Worm (Caenorhabditis elegans): ENCODE results near the gene T28A11.17.

DNA sequence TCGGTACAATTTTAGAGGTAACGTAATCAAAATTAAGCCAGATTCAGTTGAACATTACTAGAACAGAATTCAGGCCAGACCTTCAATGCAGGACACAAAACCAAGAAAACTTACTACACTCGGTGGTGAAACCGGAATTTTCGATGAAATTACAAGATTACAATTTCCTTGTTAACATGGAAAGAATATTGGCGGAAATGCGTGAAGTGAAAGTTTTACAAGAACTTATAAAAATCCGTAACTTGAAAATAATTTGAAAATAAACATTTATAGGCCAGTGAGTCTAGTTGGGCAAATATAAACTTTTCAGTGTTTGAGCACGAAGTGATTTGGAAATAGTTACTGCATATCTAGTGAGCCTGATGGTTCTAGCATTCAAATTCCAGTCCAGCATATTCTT lies 31.2 kb downstream of the T28A11.17 start, which contains the start of gene K08D9.6:
- TF ChIP-seq Y53G8AR.9 (GFP tag; conservative IDR thresholded peaks at IDR 0.05) (no peak), madf-8 (GFP tag; conservative IDR thresholded peaks at IDR 0.05) (no peak)
